Fruit fly (Drosophila melanogaster) whole organism, embryonic: Measurements from ENCODE around the gene Eip63E.
A peak's percentile ranks its signal among the peaks of the same experiment; 100 is the strongest.

Experiments used
- Blimp-1 ChIP-seq: fragments of 200-800 bp; sonication (Bioruptor generic); optimal IDR thresholded peaks from 3 replicates; lab custom pipeline; 2018; ENCODE audit warnings: missing biosample characterization, missing genetic modification characterization, mild to moderate bottlenecking, moderate library complexity, missing genetic modification reagents
- CG1024 ChIP-seq: fragments of 200-800 bp; sonication (Bioruptor generic); IDR thresholded peaks from 2 replicates; pipeline ENCODE4 v1.3.6; 2022; ENCODE audit warnings: missing biosample characterization, missing genetic modification characterization
- CG10565 ChIP-seq: fragments of 200-800 bp; sonication (Bioruptor generic); optimal IDR thresholded peaks from 3 replicates; lab custom pipeline; 2016; ENCODE audit warnings: missing biosample characterization, mild to moderate bottlenecking, missing genetic modification characterization
- CG12942 ChIP-seq: fragments of 200-800 bp; sonication (Bioruptor generic); optimal IDR thresholded peaks from 3 replicates; lab custom pipeline; 2016; ENCODE audit warnings: missing biosample characterization, missing genetic modification characterization
- CG17612 ChIP-seq: fragments of 200-800 bp; sonication (Bioruptor generic); IDR thresholded peaks from 2 replicates; pipeline ENCODE4 v1.3.6; 2022; ENCODE audit warnings: missing biosample characterization, missing genetic modification characterization
- CG18619 ChIP-seq: fragments of 200-800 bp; sonication (Bioruptor generic); optimal IDR thresholded peaks from 3 replicates; lab custom pipeline; 2017; ENCODE audit warnings: missing biosample characterization, mild to moderate bottlenecking, missing genetic modification characterization
- CG32532 ChIP-seq: fragments of 200-800 bp; sonication (Bioruptor generic); IDR thresholded peaks from 2 replicates; pipeline ENCODE4 v1.3.6; 2022; ENCODE audit warnings: missing biosample characterization, missing genetic modification characterization
- CG33557 ChIP-seq: fragments of 200-800 bp; sonication (Bioruptor generic); optimal IDR thresholded peaks from 2 replicates; lab custom pipeline; 2019; ENCODE audit warnings: missing biosample characterization, mild to moderate bottlenecking, missing genetic modification characterization, moderate library complexity
- CG3407 ChIP-seq: fragments of 200-800 bp; sonication (Bioruptor generic); optimal IDR thresholded peaks from 2 replicates; lab custom pipeline; 2018; ENCODE audit warnings: missing biosample characterization, mild to moderate bottlenecking, missing genetic modification characterization
- CG3847 ChIP-seq: fragments of 200-800 bp; sonication (Bioruptor generic); IDR thresholded peaks from 2 replicates; pipeline ENCODE4 v1.3.6; 2022; ENCODE audit warnings: missing biosample characterization, missing genetic modification characterization
- CG4404 ChIP-seq: fragments of 200-800 bp; sonication (Bioruptor generic); IDR thresholded peaks from 2 replicates; pipeline ENCODE4 v1.3.6; 2022; ENCODE audit warnings: missing biosample characterization, missing genetic modification characterization
- CG4424 ChIP-seq: fragments of 200-800 bp; sonication (Bioruptor generic); optimal IDR thresholded peaks from 3 replicates; lab custom pipeline; 2016; ENCODE audit warnings: missing biosample characterization, missing genetic modification characterization
- CG8089 ChIP-seq: fragments of 200-800 bp; sonication (Bioruptor generic); optimal IDR thresholded peaks from 3 replicates; lab custom pipeline; 2016; ENCODE audit warnings: missing biosample characterization, missing genetic modification characterization
- CG8290 ChIP-seq, 3 experiments: fragments of 200-800 bp; sonication (Bioruptor generic); optimal IDR thresholded peaks; 2 replicates each; lab custom pipeline; 2016 to 2019; ENCODE audit warnings: missing biosample characterization in 3 of 3, missing genetic modification characterization in 3 of 3, mild to moderate bottlenecking in 2 of 3, moderate library complexity in 1 of 3
- CG8388 ChIP-seq: fragments of 200-800 bp; sonication (Bioruptor generic); optimal IDR thresholded peaks from 2 replicates; lab custom pipeline; 2019; ENCODE audit warnings: missing biosample characterization, mild to moderate bottlenecking, missing genetic modification characterization, moderate library complexity
- CG9727 ChIP-seq: fragments of 200-800 bp; sonication (Bioruptor generic); optimal IDR thresholded peaks from 3 replicates; lab custom pipeline; 2017; ENCODE audit warnings: missing biosample characterization, mild to moderate bottlenecking, missing genetic modification characterization
- D ChIP-seq, 2 experiments: fragments of 200-800 bp in 1 of 2; fragments of >200 bp in 1 of 2; sonication (Bioruptor generic) in 1 of 2; optimal IDR thresholded peaks; 2 replicates in 1 of 2; 3 replicates in 1 of 2; lab custom pipeline; 2017; ENCODE audit warnings: mild to moderate bottlenecking in 1 of 2, missing biosample characterization in 1 of 2, missing genetic modification characterization in 1 of 2, missing genetic modification reagents in 1 of 2
- HLH3B ChIP-seq: fragments of 200-800 bp; sonication (Bioruptor generic); IDR thresholded peaks from 2 replicates; pipeline ENCODE4 v1.3.6; 2022; ENCODE audit warnings: missing biosample characterization, missing genetic modification characterization
- Hand ChIP-seq: fragments of 200-800 bp; sonication (Bioruptor generic); optimal IDR thresholded peaks from 2 replicates; lab custom pipeline; 2017; ENCODE audit warnings: mild to moderate bottlenecking, missing biosample characterization, missing genetic modification reagents, missing genetic modification characterization
- Hmr ChIP-seq: fragments of 200-800 bp; sonication (Bioruptor generic); optimal IDR thresholded peaks from 3 replicates; lab custom pipeline; 2017; ENCODE audit warnings: mild to moderate bottlenecking, missing biosample characterization, missing genetic modification reagents, missing genetic modification characterization
- Hr39 ChIP-seq: fragments of >200 bp; optimal IDR thresholded peaks from 2 replicates; lab custom pipeline; 2017
- Jarid2 ChIP-seq: fragments of 200-800 bp; sonication (Bioruptor generic); optimal IDR thresholded peaks from 3 replicates; lab custom pipeline; 2017; ENCODE audit warnings: mild to moderate bottlenecking, missing biosample characterization, missing genetic modification reagents, missing genetic modification characterization
- Kr ChIP-seq: fragments of 200-800 bp; sonication (Bioruptor generic); optimal IDR thresholded peaks from 2 replicates; lab custom pipeline; 2017; ENCODE audit warnings: missing biosample characterization, mild to moderate bottlenecking, missing genetic modification characterization
- Mad ChIP-seq: fragments of 200-800 bp; sonication (Bioruptor generic); optimal IDR thresholded peaks from 2 replicates; lab custom pipeline; 2016; ENCODE audit warnings: missing biosample characterization, missing genetic modification characterization
- Meics ChIP-seq: fragments of 200-800 bp; sonication (Bioruptor generic); optimal IDR thresholded peaks from 2 replicates; lab custom pipeline; 2017; ENCODE audit warnings: missing biosample characterization, mild to moderate bottlenecking, missing genetic modification characterization
- Opbp ChIP-seq: fragments of 200-800 bp; sonication (Bioruptor generic); IDR thresholded peaks from 3 replicates; pipeline ENCODE4 v1.3.6; 2022; ENCODE audit warnings: missing biosample characterization, missing genetic modification characterization; ENCODE audit not compliant: partially characterized antibody
- Sin3A ChIP-seq: fragments of >200 bp; optimal IDR thresholded peaks from 2 replicates; lab custom pipeline; 2018
- Sox100B ChIP-seq: fragments of 200-800 bp; sonication (Bioruptor generic); optimal IDR thresholded peaks from 3 replicates; lab custom pipeline; 2018; ENCODE audit warnings: missing biosample characterization, mild to moderate bottlenecking, missing genetic modification characterization
- Sox102F ChIP-seq: fragments of 200-800 bp; sonication (Bioruptor generic); optimal IDR thresholded peaks from 2 replicates; lab custom pipeline; 2018; ENCODE audit warnings: missing biosample characterization, mild to moderate bottlenecking, missing genetic modification characterization, moderate library complexity
- Xrp1 ChIP-seq: fragments of 200-800 bp; sonication (Bioruptor generic); IDR thresholded peaks from 2 replicates; pipeline ENCODE4 v1.3.6; 2022; ENCODE audit warnings: missing biosample characterization, missing genetic modification characterization
- az2 ChIP-seq: fragments of 200-800 bp; sonication (Bioruptor generic); optimal IDR thresholded peaks from 3 replicates; lab custom pipeline; 2016; ENCODE audit warnings: missing biosample characterization, missing genetic modification characterization
- cato ChIP-seq: fragments of 200-800 bp; sonication (Bioruptor generic); optimal IDR thresholded peaks from 2 replicates; lab custom pipeline; 2016; ENCODE audit warnings: missing biosample characterization, missing genetic modification characterization, borderline replicate concordance
- crc ChIP-seq: fragments of 200-800 bp; sonication (Bioruptor generic); optimal IDR thresholded peaks from 2 replicates; lab custom pipeline; 2016; ENCODE audit warnings: missing biosample characterization, missing genetic modification characterization
- dmrt11E ChIP-seq: fragments of 200-800 bp; sonication (Bioruptor generic); optimal IDR thresholded peaks from 3 replicates; lab custom pipeline; 2018; ENCODE audit warnings: missing biosample characterization, mild to moderate bottlenecking, missing genetic modification characterization, moderate library complexity
- esg ChIP-seq: fragments of 200-800 bp; sonication (Bioruptor generic); conservative IDR thresholded peaks from 2 replicates; pipeline ENCODE4 v1.3.6; 2022; ENCODE audit warnings: missing biosample characterization, missing genetic modification characterization
- fd64A ChIP-seq: fragments of 200-800 bp; sonication (Bioruptor generic); optimal IDR thresholded peaks from 3 replicates; lab custom pipeline; 2018; ENCODE audit warnings: missing biosample characterization, mild to moderate bottlenecking, missing genetic modification characterization
- hbn ChIP-seq: fragments of 200-800 bp; sonication (Bioruptor generic); IDR thresholded peaks from 2 replicates; pipeline ENCODE4 v1.3.6; 2022; ENCODE audit warnings: missing biosample characterization, missing genetic modification characterization; ENCODE audit not compliant: partially characterized antibody
- jing ChIP-seq: fragments of 200-800 bp; sonication (Bioruptor generic); optimal IDR thresholded peaks from 2 replicates; lab custom pipeline; 2018; ENCODE audit warnings: missing biosample characterization, mild to moderate bottlenecking, missing genetic modification characterization
- maf-S ChIP-seq: fragments of 200-800 bp; sonication (Bioruptor generic); optimal IDR thresholded peaks from 2 replicates; lab custom pipeline; 2016; ENCODE audit warnings: missing biosample characterization, missing genetic modification characterization
- mirr ChIP-seq: fragments of 200-800 bp; sonication (Bioruptor generic); optimal IDR thresholded peaks from 3 replicates; lab custom pipeline; 2018; ENCODE audit warnings: missing biosample characterization, mild to moderate bottlenecking, missing genetic modification characterization
- pan ChIP-seq, 4 experiments: fragments of >200 bp in 3 of 4; fragments of 200-800 bp in 1 of 4; sonication (Bioruptor generic) in 1 of 4; optimal IDR thresholded peaks in 3 of 4; IDR thresholded peaks in 1 of 4; 2 replicates each; pipeline versions ENCODE4 v1.3.6 to Lab custom; 2017 to 2022; ENCODE audit warnings: missing biosample characterization in 2 of 4, missing genetic modification characterization in 2 of 4, mixed read lengths in 1 of 4
- phol ChIP-seq: fragments of 200-800 bp; sonication (Bioruptor generic); optimal IDR thresholded peaks from 3 replicates; lab custom pipeline; 2018; ENCODE audit warnings: missing biosample characterization, mild to moderate bottlenecking, missing genetic modification characterization, moderate library complexity
- sisA ChIP-seq: fragments of 200-800 bp; sonication (Bioruptor generic); IDR thresholded peaks from 2 replicates; pipeline ENCODE4 v1.3.6; 2022; ENCODE audit warnings: missing biosample characterization, missing genetic modification characterization
- so ChIP-seq: fragments of 200-800 bp; sonication (Bioruptor generic); IDR thresholded peaks from 3 replicates; pipeline ENCODE4 v1.3.6; 2022; ENCODE audit warnings: missing biosample characterization, missing genetic modification characterization
- stwl ChIP-seq: fragments of 200-800 bp; sonication (Bioruptor generic); optimal IDR thresholded peaks from 3 replicates; lab custom pipeline; 2018; ENCODE audit warnings: missing biosample characterization, mild to moderate bottlenecking, missing genetic modification characterization, moderate library complexity
- sug ChIP-seq: fragments of 200-800 bp; optimal IDR thresholded peaks from 2 replicates; lab custom pipeline; 2019; ENCODE audit warnings: missing biosample characterization, mild to moderate bottlenecking, missing genetic modification characterization, moderate library complexity
- tio ChIP-seq: fragments of 200-800 bp; sonication (Bioruptor generic); optimal IDR thresholded peaks from 2 replicates; lab custom pipeline; 2017; ENCODE audit warnings: missing biosample characterization, missing genetic modification characterization, inconsistent platforms
- trh ChIP-seq: fragments of 200-800 bp; sonication (Bioruptor generic); optimal IDR thresholded peaks from 2 replicates; lab custom pipeline; 2016; ENCODE audit warnings: missing biosample characterization, missing genetic modification characterization
- vvl ChIP-seq: fragments of 200-800 bp; sonication (Bioruptor generic); IDR thresholded peaks from 2 replicates; pipeline ENCODE4 v1.3.6; 2022; ENCODE audit warnings: missing biosample characterization, missing genetic modification characterization

Gene Eip63E

dm6 chr3L:3556409-3556808, 40.9 kb downstream of the Eip63E start (continued):
- TF ChIP-seq phol (tag; lab: Kevin White, UChicago) (peak; percentile 67), Kr (GFP tag; lab: Kevin White, UChicago) (no peak), D (optimal IDR thresholded peaks at IDR 0.05; lab: Kevin White, UChicago) (no peak), D (GFP tag; optimal IDR thresholded peaks at IDR 0.05; lab: Kevin White, UChicago) (peak; percentile 64), vvl (GFP tag; lab: Robert Waterston, UW) (peak; percentile 30; the same call in 1 of the 2 replicates), Xrp1 (GFP tag; lab: Robert Waterston, UW) (peak; percentile 51), CG4404 (GFP tag; lab: Robert Waterston, UW) (peak; percentile 28; the same call in 1 of the 2 replicates), sug (tag; lab: Kevin White, UChicago) (peak; percentile 35), CG33557 (GFP tag; lab: Kevin White, UChicago) (peak; percentile 42), CG12942 (GFP tag; lab: Kevin White, UChicago) (peak; percentile 23), CG32532 (peak; percentile 11; the same call in 1 of the 2 replicates), CG3847 (GFP tag; lab: Robert Waterston, UW) (0 out of 2 replicates have a peak, but pooled peaks have one; percentile 31), Hand (peak; percentile 17), maf-S (GFP tag; lab: Kevin White, UChicago) (peak; percentile 4), CG18619 (GFP tag; lab: Kevin White, UChicago) (peak; percentile 43), Sox100B (peak; percentile 57), CG8290 (GFP tag; optimal IDR thresholded peaks at IDR 0.05; lab: Kevin White, UChicago) (no peak), CG8290 (tag; optimal IDR thresholded peaks at IDR 0.05; lab: Kevin White, UChicago) (no peak), fd64A (GFP tag; lab: Kevin White, UChicago) (no peak), Blimp-1 (GFP tag; lab: Kevin White, UChicago) (peak; percentile 68), trh (GFP tag; lab: Kevin White, UChicago) (peak; percentile 16), cato (GFP tag; lab: Kevin White, UChicago) (peak; percentile 5), tio (GFP tag; lab: Kevin White, UChicago) (peak; percentile 44), CG10565 (GFP tag; lab: Kevin White, UChicago) (no peak), CG8089 (GFP tag; lab: Kevin White, UChicago) (peak; percentile 32), CG4424 (GFP tag; lab: Kevin White, UChicago) (peak; percentile 28), hbn (GFP tag; lab: Robert Waterston, UW) (no peak), stwl (no peak), az2 (peak; percentile 51), sisA (GFP tag; lab: Robert Waterston, UW) (peak; percentile 78), CG17612 (GFP tag; lab: Robert Waterston, UW) (no peak), dmrt11E (tag; lab: Kevin White, UChicago) (peak; percentile 37), Sox102F (GFP tag; lab: Kevin White, UChicago) (peak; percentile 69), CG1024 (GFP tag; lab: Robert Waterston, UW) (no peak), Opbp (GFP tag; lab: Robert Waterston, UW) (no peak), Sin3A (lab: Kevin White, UChicago) (no peak), CG3407 (GFP tag; lab: Kevin White, UChicago) (peak; percentile 24), Hr39 (lab: Kevin White, UChicago) (no peak), CG9727 (peak; percentile 21), jing (GFP tag; lab: Kevin White, UChicago) (peak; percentile 6), HLH3B (GFP tag; lab: Robert Waterston, UW) (0 out of 2 replicates have a peak, but pooled peaks have one; percentile 29), Mad (GFP tag; lab: Kevin White, UChicago) (peak; percentile 7), CG8388 (GFP tag; lab: Kevin White, UChicago) (peak; percentile 53), mirr (GFP tag; lab: Kevin White, UChicago) (no peak), Hmr (GFP tag; lab: Kevin White, UChicago) (peak; percentile 52), crc (GFP tag; lab: Kevin White, UChicago) (peak; percentile 26), esg (GFP tag; lab: Robert Waterston, UW) (peak; percentile 47), Meics (GFP tag; lab: Kevin White, UChicago) (peak; percentile 57), Jarid2 (GFP tag; lab: Kevin White, UChicago) (peak; percentile 4), pan (optimal IDR thresholded peaks at IDR 0.05; lab: Kevin White, UChicago) (no peak), pan (GFP tag; optimal IDR thresholded peaks at IDR 0.05 in 1 of 2, IDR thresholded peaks at IDR 0.05 in 1 of 2) (peak in 1 of 2 experiments; percentile 33), so (0 out of 3 replicates have a peak, but pooled peaks have one; percentile 19)
